Fruit fly (Drosophila melanogaster) whole organism, wandering third instar larva: ENCODE measurements around the gene Grx1.

ENCODE experiments used
- Abd-B ChIP-seq: fragments of >200 bp; optimal IDR thresholded peaks from 2 replicates; lab custom pipeline; 2017; ENCODE audit warnings: missing biosample characterization, missing genetic modification characterization
- CG32264 ChIP-seq: fragments of 200-800 bp; sonication (Bioruptor generic); optimal IDR thresholded peaks from 2 replicates; lab custom pipeline; 2016; ENCODE audit warnings: missing biosample characterization, missing genetic modification characterization
- CG9705 ChIP-seq: fragments of 200-800 bp; sonication (Bioruptor generic); optimal IDR thresholded peaks from 2 replicates; lab custom pipeline; 2018; ENCODE audit warnings: missing biosample characterization, mild to moderate bottlenecking, missing genetic modification characterization
- CrebA ChIP-seq: fragments of 200-800 bp; sonication (Bioruptor generic); optimal IDR thresholded peaks from 2 replicates; lab custom pipeline; 2016; ENCODE audit warnings: missing biosample characterization, mild to moderate bottlenecking, missing genetic modification characterization, borderline replicate concordance
- Dfd ChIP-seq: fragments of >200 bp; optimal IDR thresholded peaks from 2 replicates; lab custom pipeline; 2017; ENCODE audit warnings: missing biosample characterization, missing genetic modification characterization
- Dif ChIP-seq: fragments of 200-275, 200-300 bp; sonication (Bioruptor generic); optimal IDR thresholded peaks from 2 replicates; lab custom pipeline; 2018; ENCODE audit warnings: missing biosample characterization, missing genetic modification characterization; ENCODE audit not compliant: partially characterized antibody
- GATAd ChIP-seq: sonication (Bioruptor generic); optimal IDR thresholded peaks from 2 replicates; lab custom pipeline; 2016; ENCODE audit warnings: missing biosample characterization, missing genetic modification characterization
- HLH106 ChIP-seq: fragments of 200-800 bp; optimal IDR thresholded peaks from 3 replicates; lab custom pipeline; 2019; ENCODE audit warnings: missing biosample characterization, mild to moderate bottlenecking, missing genetic modification characterization, moderate library complexity
- Hnf4 ChIP-seq: fragments of 200-800 bp; sonication (Bioruptor generic); optimal IDR thresholded peaks from 2 replicates; lab custom pipeline; 2016; ENCODE audit warnings: missing biosample characterization, mild to moderate bottlenecking, missing genetic modification characterization
- Hr78 ChIP-seq: fragments of >200 bp; optimal IDR thresholded peaks from 2 replicates; lab custom pipeline; 2017; ENCODE audit warnings: missing biosample characterization, missing genetic modification characterization
- Hr83 ChIP-seq: fragments of 200-300 bp; sonication (Bioruptor generic); optimal IDR thresholded peaks from 2 replicates; lab custom pipeline; 2016; ENCODE audit warnings: missing biosample characterization, mild to moderate bottlenecking, missing genetic modification characterization, moderate library complexity; ENCODE audit not compliant: poor library complexity, severe bottlenecking
- Jra ChIP-seq: sonication (Bioruptor generic); optimal IDR thresholded peaks from 2 replicates; lab custom pipeline; 2016; ENCODE audit warnings: missing biosample characterization, missing genetic modification characterization
- Mio ChIP-seq: sonication (Bioruptor generic); optimal IDR thresholded peaks from 2 replicates; lab custom pipeline; 2016; ENCODE audit warnings: missing biosample characterization, missing genetic modification characterization
- Myc ChIP-seq: fragments of >200 bp; optimal IDR thresholded peaks from 2 replicates; lab custom pipeline; 2017
- N ChIP-seq: fragments of >200 bp; optimal IDR thresholded peaks from 2 replicates; lab custom pipeline; 2018; ENCODE audit warnings: missing biosample characterization, missing external identifiers, missing genetic modification characterization
- OdsH ChIP-seq: fragments of 200-800 bp; sonication (Bioruptor generic); optimal IDR thresholded peaks from 2 replicates; lab custom pipeline; 2016; ENCODE audit warnings: missing biosample characterization, mild to moderate bottlenecking, missing genetic modification characterization
- Rel ChIP-seq, 2 experiments: fragments of 200-800 bp; sonication (Bioruptor generic) in 1 of 2; optimal IDR thresholded peaks; 2 replicates in 1 of 2; 3 replicates in 1 of 2; lab custom pipeline; 2016 to 2019; ENCODE audit warnings: mild to moderate bottlenecking in 2 of 2, missing biosample characterization in 2 of 2, missing genetic modification characterization in 2 of 2, moderate library complexity in 1 of 2
- Sp1 ChIP-seq: fragments of 200-800 bp; sonication (Bioruptor generic); optimal IDR thresholded peaks from 3 replicates; lab custom pipeline; 2019; ENCODE audit warnings: missing biosample characterization, mild to moderate bottlenecking, missing genetic modification characterization, moderate library complexity
- Vsx2 ChIP-seq: fragments of 200-300, 225-300 bp; sonication (Bioruptor generic); optimal IDR thresholded peaks from 2 replicates; lab custom pipeline; 2018; ENCODE audit warnings: missing biosample characterization, missing genetic modification characterization; ENCODE audit not compliant: partially characterized antibody
- br ChIP-seq: fragments of 200-800 bp; sonication (Bioruptor generic); optimal IDR thresholded peaks from 2 replicates; lab custom pipeline; 2016; ENCODE audit warnings: missing biosample characterization, missing genetic modification characterization
- brk ChIP-seq: fragments of 200-800 bp; sonication (Bioruptor generic); optimal IDR thresholded peaks from 2 replicates; lab custom pipeline; 2016; ENCODE audit warnings: missing biosample characterization, mild to moderate bottlenecking, missing genetic modification characterization
- dl ChIP-seq, 2 experiments: fragments of 175-275, 200-275 bp in 1 of 2; fragments of 200-275 bp in 1 of 2; sonication (Bioruptor generic); optimal IDR thresholded peaks; lab custom pipeline; 2018; ENCODE audit warnings: mild to moderate bottlenecking in 2 of 2, missing biosample characterization in 2 of 2, missing genetic modification characterization in 2 of 2, moderate library complexity in 2 of 2; ENCODE audit not compliant: partially characterized antibody in 2 of 2, insufficient read depth in 1 of 2
- dmrt93B ChIP-seq: fragments of 200-800 bp; sonication (Bioruptor generic); optimal IDR thresholded peaks from 2 replicates; lab custom pipeline; 2018; ENCODE audit warnings: missing biosample characterization, mild to moderate bottlenecking, missing genetic modification characterization
- dsf ChIP-seq: sonication (Bioruptor generic); optimal IDR thresholded peaks from 2 replicates; lab custom pipeline; 2016; ENCODE audit warnings: missing biosample characterization, missing genetic modification characterization, borderline replicate concordance
- ey ChIP-seq: fragments of 200-800 bp; sonication (Bioruptor generic); optimal IDR thresholded peaks from 2 replicates; lab custom pipeline; 2016; ENCODE audit warnings: missing biosample characterization, missing genetic modification characterization
- foxo ChIP-seq, 2 experiments: fragments of 200-800 bp; sonication (Bioruptor generic); optimal IDR thresholded peaks; 2 replicates in 1 of 2; 3 replicates in 1 of 2; lab custom pipeline; 2016 to 2017; ENCODE audit warnings: missing biosample characterization in 2 of 2, missing genetic modification characterization in 2 of 2
- fru ChIP-seq: fragments of 200-800 bp; sonication (Bioruptor generic); optimal IDR thresholded peaks from 3 replicates; lab custom pipeline; 2016; ENCODE audit warnings: missing biosample characterization, mild to moderate bottlenecking, missing genetic modification characterization
- h ChIP-seq: fragments of 200-800 bp; sonication (Bioruptor generic); optimal IDR thresholded peaks from 3 replicates; lab custom pipeline; 2016; ENCODE audit warnings: missing biosample characterization, mild to moderate bottlenecking, missing genetic modification characterization
- jim ChIP-seq: fragments of 175-275, 200-325 bp; sonication (Bioruptor generic); optimal IDR thresholded peaks from 2 replicates; lab custom pipeline; 2016; ENCODE audit warnings: missing biosample characterization, mild to moderate bottlenecking, missing genetic modification characterization
- lola ChIP-seq: fragments of >200 bp; optimal IDR thresholded peaks from 2 replicates; lab custom pipeline; 2017; ENCODE audit warnings: missing biosample characterization, missing genetic modification characterization
- pan ChIP-seq: fragments of >200 bp; optimal IDR thresholded peaks from 2 replicates; lab custom pipeline; 2017
- psq ChIP-seq: fragments of 200-800 bp; sonication (Bioruptor generic); optimal IDR thresholded peaks from 3 replicates; lab custom pipeline; 2017; ENCODE audit warnings: missing biosample characterization, mild to moderate bottlenecking, missing genetic modification characterization, moderate library complexity
- rgr ChIP-seq: fragments of 200-800 bp; sonication (Bioruptor generic); optimal IDR thresholded peaks from 3 replicates; lab custom pipeline; 2016; ENCODE audit warnings: missing biosample characterization, mild to moderate bottlenecking, missing genetic modification characterization
- sage ChIP-seq: fragments of 200-800 bp; sonication (Bioruptor generic); optimal IDR thresholded peaks from 2 replicates; lab custom pipeline; 2016; ENCODE audit warnings: missing biosample characterization, mild to moderate bottlenecking, missing genetic modification characterization
- sv ChIP-seq: fragments of 200-800 bp; sonication (Bioruptor generic); optimal IDR thresholded peaks from 3 replicates; lab custom pipeline; 2016; ENCODE audit warnings: missing biosample characterization, missing genetic modification characterization
- tai ChIP-seq: sonication (Bioruptor generic); optimal IDR thresholded peaks from 2 replicates; lab custom pipeline; 2016; ENCODE audit warnings: missing biosample characterization, missing genetic modification characterization
- usp ChIP-seq: fragments of >200 bp; optimal IDR thresholded peaks from 2 replicates; lab custom pipeline; 2017; ENCODE audit warnings: missing biosample characterization, missing genetic modification characterization
- woc ChIP-seq: sonication (Bioruptor generic); optimal IDR thresholded peaks from 2 replicates; lab custom pipeline; 2016; ENCODE audit warnings: missing biosample characterization, mild to moderate bottlenecking, missing genetic modification characterization

The Grx1 gene

dm6 chr3L:18870027-18870426, 997 bp downstream of the Grx1 start, which contains the start of gene Blos3:
Gene Blos3, plus strand, starts transcription at chr3L:18870224.
- no peak for TF ChIP-seq Abd-B (GFP tag; lab: Kevin White, UChicago)
- TF ChIP-seq sage (GFP tag; lab: Kevin White, UChicago), result no peak
- no peak for TF ChIP-seq N (GFP tag; lab: Kevin White, UChicago)
- no peak for TF ChIP-seq Hnf4
- TF ChIP-seq Myc (lab: Kevin White, UChicago), result no peak
- TF ChIP-seq usp (GFP tag; lab: Kevin White, UChicago), result no peak
- no peak for TF ChIP-seq brk (GFP tag; lab: Kevin White, UChicago)
- TF ChIP-seq psq (GFP tag; lab: Kevin White, UChicago), result peak; percentile 44
- no peak for TF ChIP-seq sv
- TF ChIP-seq GATAd (GFP tag; lab: Kevin White, UChicago), result no peak
- no peak for TF ChIP-seq Sp1 (GFP tag; lab: Kevin White, UChicago)
- no peak for TF ChIP-seq Vsx2 (GFP tag; lab: Kevin White, UChicago)
- no peak for TF ChIP-seq Hr78 (GFP tag; lab: Kevin White, UChicago)
- no peak for TF ChIP-seq CrebA
- TF ChIP-seq pan, result no peak
- no peak for TF ChIP-seq Rel (GFP tag; optimal IDR thresholded peaks at IDR 0.05; lab: Kevin White, UChicago)
- no peak for TF ChIP-seq Rel (tag; optimal IDR thresholded peaks at IDR 0.05; lab: Kevin White, UChicago)
- no peak for TF ChIP-seq Mio (GFP tag; lab: Kevin White, UChicago)
- TF ChIP-seq rgr (GFP tag; lab: Kevin White, UChicago), result peak; percentile 55
- peak; percentile 46 for TF ChIP-seq HLH106 (tag; lab: Kevin White, UChicago)
- peak; percentile 71 for TF ChIP-seq h (GFP tag; lab: Kevin White, UChicago)
- TF ChIP-seq Hr83 (GFP tag; lab: Kevin White, UChicago), result peak; percentile 54
- peak in 1 of 2 experiments; percentile 83 for TF ChIP-seq foxo (GFP tag; optimal IDR thresholded peaks at IDR 0.05; lab: Kevin White, UChicago)
- peak; percentile 52 for TF ChIP-seq CG9705
- no peak for TF ChIP-seq fru
- no peak for TF ChIP-seq woc (GFP tag; lab: Kevin White, UChicago)
- TF ChIP-seq Dfd (GFP tag; lab: Kevin White, UChicago), result no peak
- TF ChIP-seq Dif (GFP tag; lab: Kevin White, UChicago), result no peak
- no peak for TF ChIP-seq dl (GFP tag; optimal IDR thresholded peaks at IDR 0.05; lab: Kevin White, UChicago; ENCODE audit: insufficient read depth in 1 of 2, partially characterized antibody in 2 of 2)
- TF ChIP-seq br (GFP tag; lab: Kevin White, UChicago), result no peak
- no peak for TF ChIP-seq jim (GFP tag; lab: Kevin White, UChicago)
- TF ChIP-seq dsf (GFP tag; lab: Kevin White, UChicago), result no peak
- TF ChIP-seq tai (GFP tag; lab: Kevin White, UChicago), result no peak
- TF ChIP-seq OdsH (GFP tag; lab: Kevin White, UChicago), result peak; percentile 50
- peak; percentile 61 for TF ChIP-seq ey (GFP tag; lab: Kevin White, UChicago)
- TF ChIP-seq lola (GFP tag; lab: Kevin White, UChicago), result no peak
- TF ChIP-seq CG32264 (GFP tag; lab: Kevin White, UChicago), result no peak
- TF ChIP-seq dmrt93B (GFP tag; lab: Kevin White, UChicago), result no peak
- TF ChIP-seq Jra, result peak; percentile 54

- no peak for TF ChIP-seq Dfd (GFP tag; lab: Kevin White, UChicago)
- peak; percentile 20 for TF ChIP-seq psq (GFP tag; lab: Kevin White, UChicago)
Observed at dm6 chr3L:18872440-18872839, 3.4 kb downstream of the Grx1 start, which contains the start of the genes Rad9 and Uggt. Gene Rad9, minus strand, starts transcription at chr3L:18872553. Gene Uggt, plus strand, starts transcription at chr3L:18872747.

- no peak for TF ChIP-seq OdsH (GFP tag; lab: Kevin White, UChicago)
- no peak for TF ChIP-seq Dif (GFP tag; lab: Kevin White, UChicago)
- TF ChIP-seq Sp1 (GFP tag; lab: Kevin White, UChicago), result no peak
- TF ChIP-seq CG9705, result no peak
- TF ChIP-seq dmrt93B (GFP tag; lab: Kevin White, UChicago), result no peak
- no peak for TF ChIP-seq Hnf4
- TF ChIP-seq brk (GFP tag; lab: Kevin White, UChicago), result no peak
- TF ChIP-seq dl (GFP tag; optimal IDR thresholded peaks at IDR 0.05; lab: Kevin White, UChicago; ENCODE audit: insufficient read depth in 1 of 2, partially characterized antibody in 2 of 2), result no peak
- no peak for TF ChIP-seq lola (GFP tag; lab: Kevin White, UChicago)
Observed at dm6 chr3L:18881613-18882012, 12.6 kb downstream of the Grx1 start.
